Fruit fly (Drosophila melanogaster) whole organism, embryonic: Measurements from ENCODE around the gene jim.

Experiments used
- Bteb2 ChIP-seq: fragments of 200-800 bp; sonication (Bioruptor generic); optimal IDR thresholded peaks from 2 replicates; lab custom pipeline; 2016; ENCODE audit warnings: missing biosample characterization, missing genetic modification characterization
- CG1024 ChIP-seq: fragments of 200-800 bp; sonication (Bioruptor generic); IDR thresholded peaks from 2 replicates; pipeline ENCODE4 v1.3.6; 2022; ENCODE audit warnings: missing biosample characterization, missing genetic modification characterization
- CG10267 ChIP-seq: fragments of 200-800 bp; sonication (Bioruptor generic); optimal IDR thresholded peaks from 2 replicates; lab custom pipeline; 2018; ENCODE audit warnings: missing biosample characterization, mild to moderate bottlenecking, missing genetic modification characterization, moderate library complexity
- CG10366 ChIP-seq: fragments of 200-800 bp; sonication (Bioruptor generic); IDR thresholded peaks from 2 replicates; pipeline ENCODE4 v1.3.6; 2022; ENCODE audit warnings: missing biosample characterization, missing genetic modification characterization
- CG14441 ChIP-seq: fragments of 200-800 bp; sonication (Bioruptor generic); IDR thresholded peaks from 2 replicates; pipeline ENCODE4 v1.3.6; 2022; ENCODE audit warnings: missing biosample characterization, missing genetic modification characterization
- CG15011 ChIP-seq: fragments of 200-800 bp; sonication (Bioruptor generic); optimal IDR thresholded peaks from 3 replicates; lab custom pipeline; 2018; ENCODE audit warnings: missing biosample characterization, mild to moderate bottlenecking, missing genetic modification characterization
- CG15073 ChIP-seq: fragments of 200-800 bp; sonication (Bioruptor generic); optimal IDR thresholded peaks from 2 replicates; lab custom pipeline; 2016; ENCODE audit warnings: missing biosample characterization, missing genetic modification characterization
- CG15514 ChIP-seq: fragments of 200-800 bp; sonication (Bioruptor generic); optimal IDR thresholded peaks from 3 replicates; lab custom pipeline; 2017; ENCODE audit warnings: missing biosample characterization, missing genetic modification characterization, mild to moderate bottlenecking, moderate library complexity, missing genetic modification reagents
- CG1832 ChIP-seq: fragments of 200-800 bp; sonication (Bioruptor generic); optimal IDR thresholded peaks from 2 replicates; lab custom pipeline; 2017; ENCODE audit warnings: missing biosample characterization, mild to moderate bottlenecking, missing genetic modification characterization, inconsistent platforms
- CG32532 ChIP-seq: fragments of 200-800 bp; sonication (Bioruptor generic); IDR thresholded peaks from 2 replicates; pipeline ENCODE4 v1.3.6; 2022; ENCODE audit warnings: missing biosample characterization, missing genetic modification characterization
- CG3407 ChIP-seq: fragments of 200-800 bp; sonication (Bioruptor generic); optimal IDR thresholded peaks from 2 replicates; lab custom pipeline; 2018; ENCODE audit warnings: missing biosample characterization, mild to moderate bottlenecking, missing genetic modification characterization
- CG3726 ChIP-seq: fragments of 200-800 bp; sonication (Bioruptor generic); IDR thresholded peaks from 3 replicates; pipeline ENCODE4, ENCODE4 v1.3.6; 2022; ENCODE audit warnings: missing biosample characterization, missing genetic modification characterization
- CG3995 ChIP-seq: fragments of 200-800 bp; sonication (Bioruptor generic); optimal IDR thresholded peaks from 3 replicates; lab custom pipeline; 2016; ENCODE audit warnings: missing biosample characterization, missing genetic modification characterization
- CG4730 ChIP-seq: fragments of 200-800 bp; sonication (Bioruptor generic); IDR thresholded peaks from 2 replicates; pipeline ENCODE4 v1.3.6; 2022; ENCODE audit warnings: missing biosample characterization, missing genetic modification characterization
- CG5180 ChIP-seq: fragments of 200-800 bp; sonication (Bioruptor generic); optimal IDR thresholded peaks from 3 replicates; lab custom pipeline; 2017; ENCODE audit warnings: missing biosample characterization, missing genetic modification characterization, mild to moderate bottlenecking, moderate library complexity, missing genetic modification reagents
- CG6175 ChIP-seq: fragments of 200-800 bp; sonication (Bioruptor generic); IDR thresholded peaks from 3 replicates; pipeline ENCODE4 v1.3.6; 2022; ENCODE audit warnings: missing biosample characterization, missing genetic modification characterization
- CG6689 ChIP-seq: fragments of 200-800 bp; sonication (Bioruptor generic); IDR thresholded peaks from 2 replicates; pipeline ENCODE4 v1.3.6; 2022; ENCODE audit warnings: missing biosample characterization, missing genetic modification characterization
- CG6854 ChIP-seq: fragments of 200-800 bp; sonication (Bioruptor generic); optimal IDR thresholded peaks from 3 replicates; lab custom pipeline; 2017; ENCODE audit warnings: missing biosample characterization, mild to moderate bottlenecking, missing genetic modification characterization
- CG9609 ChIP-seq: fragments of 200-800 bp; sonication (Bioruptor generic); optimal IDR thresholded peaks from 3 replicates; lab custom pipeline; 2016; ENCODE audit warnings: missing biosample characterization, missing genetic modification characterization
- Doc3 ChIP-seq: fragments of 200-800 bp; sonication (Bioruptor generic); IDR thresholded peaks from 3 replicates; pipeline ENCODE4 v1.3.6; 2022; ENCODE audit warnings: missing biosample characterization, missing genetic modification characterization; ENCODE audit not compliant: partially characterized antibody
- Drgx ChIP-seq: fragments of 200-800 bp; sonication (Bioruptor generic); IDR thresholded peaks from 2 replicates; pipeline ENCODE4 v1.3.6; 2022; ENCODE audit warnings: missing biosample characterization, missing genetic modification characterization
- HLHmδ ChIP-seq: fragments of 200-800 bp; sonication (Bioruptor generic); optimal IDR thresholded peaks from 2 replicates; lab custom pipeline; 2018; ENCODE audit warnings: missing biosample characterization, mild to moderate bottlenecking, missing genetic modification characterization, moderate library complexity
- Hr39 ChIP-seq: fragments of >200 bp; optimal IDR thresholded peaks from 2 replicates; lab custom pipeline; 2017
- Myb ChIP-seq: fragments of 200-800 bp; sonication (Bioruptor generic); optimal IDR thresholded peaks from 2 replicates; lab custom pipeline; 2016; ENCODE audit warnings: missing biosample characterization, missing genetic modification characterization
- NC2β ChIP-seq: fragments of 200-800 bp; sonication (Bioruptor generic); optimal IDR thresholded peaks from 2 replicates; lab custom pipeline; 2016; ENCODE audit warnings: missing biosample characterization, missing genetic modification characterization
- Neu2 ChIP-seq: fragments of 200-800 bp; sonication (Bioruptor generic); optimal IDR thresholded peaks from 3 replicates; lab custom pipeline; 2016; ENCODE audit warnings: missing biosample characterization, missing genetic modification characterization, borderline replicate concordance
- Six4 ChIP-seq: fragments of 200-800 bp; sonication (Bioruptor generic); optimal IDR thresholded peaks from 2 replicates; lab custom pipeline; 2016; ENCODE audit warnings: missing biosample characterization, missing genetic modification characterization
- Sry-β ChIP-seq: fragments of 200-800 bp; sonication (Bioruptor generic); optimal IDR thresholded peaks from 2 replicates; lab custom pipeline; 2018; ENCODE audit warnings: missing biosample characterization, mild to moderate bottlenecking, missing genetic modification characterization, moderate library complexity
- TFAM ChIP-seq: fragments of 200-800 bp; sonication (Bioruptor generic); optimal IDR thresholded peaks from 2 replicates; lab custom pipeline; 2017; ENCODE audit warnings: missing biosample characterization, missing genetic modification characterization, inconsistent platforms
- Vsx1 ChIP-seq: fragments of 200-800 bp; sonication (Bioruptor generic); optimal IDR thresholded peaks from 2 replicates; lab custom pipeline; 2017; ENCODE audit warnings: missing biosample characterization, mild to moderate bottlenecking, missing genetic modification characterization, missing genetic modification reagents
- ac ChIP-seq: fragments of 200-800 bp; sonication (Bioruptor generic); optimal IDR thresholded peaks from 3 replicates; lab custom pipeline; 2017; ENCODE audit warnings: missing biosample characterization, mild to moderate bottlenecking, missing genetic modification characterization
- ase ChIP-seq: fragments of 200-800 bp; sonication (Bioruptor generic); IDR thresholded peaks from 3 replicates; pipeline ENCODE4 v1.3.6; 2022; ENCODE audit warnings: missing biosample characterization, missing genetic modification characterization
- btn ChIP-seq: fragments of 200-800 bp; sonication (Bioruptor generic); optimal IDR thresholded peaks from 2 replicates; lab custom pipeline; 2016; ENCODE audit warnings: missing biosample characterization, missing genetic modification characterization
- chm ChIP-seq: fragments of 200-800 bp; sonication (Bioruptor generic); IDR thresholded peaks from 2 replicates; pipeline ENCODE4 v1.3.6; 2022; ENCODE audit warnings: missing biosample characterization, missing genetic modification characterization
- emc ChIP-seq: fragments of 200-800 bp; sonication (Bioruptor generic); optimal IDR thresholded peaks from 2 replicates; lab custom pipeline; 2016; ENCODE audit warnings: missing biosample characterization, missing genetic modification characterization
- exex ChIP-seq: fragments of 200-800 bp; sonication (Bioruptor generic); optimal IDR thresholded peaks from 4 replicates; lab custom pipeline; 2018; ENCODE audit warnings: missing biosample characterization, mild to moderate bottlenecking, missing genetic modification characterization, moderate library complexity
- eyg ChIP-seq: fragments of 200-800 bp; sonication (Bioruptor generic); optimal IDR thresholded peaks from 3 replicates; lab custom pipeline; 2016; ENCODE audit warnings: missing biosample characterization, missing genetic modification characterization
- fd102C ChIP-seq: fragments of 200-800 bp; sonication (Bioruptor generic); optimal IDR thresholded peaks from 2 replicates; lab custom pipeline; 2018; ENCODE audit warnings: missing biosample characterization, mild to moderate bottlenecking, missing genetic modification characterization, moderate library complexity
- insv ChIP-seq, 2 experiments: fragments of 200-800 bp; sonication (Bioruptor generic); optimal IDR thresholded peaks; 3 replicates each; lab custom pipeline; 2016 to 2018; ENCODE audit warnings: missing biosample characterization in 2 of 2, missing genetic modification characterization in 2 of 2
- kah ChIP-seq: fragments of 200-800 bp; sonication (Bioruptor generic); optimal IDR thresholded peaks from 2 replicates; lab custom pipeline; 2018; ENCODE audit warnings: missing biosample characterization, mild to moderate bottlenecking, missing genetic modification characterization
- lov ChIP-seq, 2 experiments: fragments of 200-800 bp in 1 of 2; fragments of >200 bp in 1 of 2; sonication (Bioruptor generic) in 1 of 2; IDR thresholded peaks in 1 of 2; optimal IDR thresholded peaks in 1 of 2; 2 replicates in 1 of 2; 3 replicates in 1 of 2; pipeline versions ENCODE4 v1.3.6 to Lab custom; 2017 to 2022; ENCODE audit warnings: missing biosample characterization in 1 of 2, missing genetic modification characterization in 1 of 2
- maf-S ChIP-seq: fragments of 200-800 bp; sonication (Bioruptor generic); optimal IDR thresholded peaks from 2 replicates; lab custom pipeline; 2016; ENCODE audit warnings: missing biosample characterization, missing genetic modification characterization
- mam ChIP-seq: fragments of 200-800 bp; sonication (Bioruptor generic); optimal IDR thresholded peaks from 3 replicates; lab custom pipeline; 2016; ENCODE audit warnings: missing biosample characterization, missing genetic modification characterization
- psq ChIP-seq: fragments of 200-800 bp; sonication (Bioruptor generic); optimal IDR thresholded peaks from 2 replicates; lab custom pipeline; 2017; ENCODE audit warnings: missing biosample characterization, missing genetic modification characterization
- ranshi ChIP-seq: fragments of 200-800 bp; sonication (Bioruptor generic); IDR thresholded peaks from 2 replicates; pipeline ENCODE4 v1.3.6; 2022; ENCODE audit warnings: missing biosample characterization, missing genetic modification characterization
- sisA ChIP-seq: fragments of 200-800 bp; sonication (Bioruptor generic); IDR thresholded peaks from 2 replicates; pipeline ENCODE4 v1.3.6; 2022; ENCODE audit warnings: missing biosample characterization, missing genetic modification characterization
- stwl ChIP-seq: fragments of 200-800 bp; sonication (Bioruptor generic); optimal IDR thresholded peaks from 3 replicates; lab custom pipeline; 2018; ENCODE audit warnings: missing biosample characterization, mild to moderate bottlenecking, missing genetic modification characterization, moderate library complexity
- vfl ChIP-seq: fragments of 200-800 bp; sonication (Bioruptor generic); optimal IDR thresholded peaks from 2 replicates; lab custom pipeline; 2016; ENCODE audit warnings: missing biosample characterization, missing genetic modification characterization
- zen ChIP-seq: fragments of 200-800 bp; sonication (Bioruptor generic); optimal IDR thresholded peaks from 3 replicates; lab custom pipeline; 2018; ENCODE audit warnings: missing biosample characterization, mild to moderate bottlenecking, missing genetic modification characterization, moderate library complexity

Gene jim

dm6 chr3L:22741389-22742120, 93.4 kb downstream of the jim start, which contains the start of gene CG7369 (continued):
- no peak for TF ChIP-seq CG3726
- peak; percentile 68 for TF ChIP-seq ase
- TF ChIP-seq Doc3 (GFP tag; lab: Robert Waterston, UW) = peak; percentile 86
- peak; percentile 74 for TF ChIP-seq stwl (tag; lab: Kevin White, UChicago)
- TF ChIP-seq TFAM (GFP tag; lab: Kevin White, UChicago) = no peak
- TF ChIP-seq Myb (GFP tag; lab: Kevin White, UChicago) = peak; percentile 62
- TF ChIP-seq CG15073 (GFP tag; lab: Kevin White, UChicago) = no peak
- TF ChIP-seq btn (GFP tag; lab: Kevin White, UChicago) = no peak
- peak; percentile 58 for TF ChIP-seq Hr39 (lab: Kevin White, UChicago)
- TF ChIP-seq CG1024 (GFP tag; lab: Robert Waterston, UW) = no peak; the same call in 1 of the 2 replicates
- TF ChIP-seq zen (tag; lab: Kevin White, UChicago) = peak; percentile 80
- TF ChIP-seq mam (GFP tag; lab: Kevin White, UChicago) = peak; percentile 87
- TF ChIP-seq CG10267 = peak; percentile 100
- TF ChIP-seq Drgx (GFP tag; lab: Robert Waterston, UW) = peak; percentile 69
- TF ChIP-seq CG14441 (GFP tag; lab: Robert Waterston, UW) = peak; percentile 68
- no peak for TF ChIP-seq lov (optimal IDR thresholded peaks at IDR 0.05; lab: Kevin White, UChicago)
- TF ChIP-seq lov (GFP tag; IDR thresholded peaks at IDR 0.05; lab: Robert Waterston, UW) = no peak
- TF ChIP-seq ranshi (GFP tag; lab: Robert Waterston, UW) = peak; percentile 68; the same call in 1 of the 2 replicates
- no peak for TF ChIP-seq kah (GFP tag; lab: Kevin White, UChicago)
- TF ChIP-seq Vsx1 (GFP tag; lab: Kevin White, UChicago) = peak; percentile 66
- TF ChIP-seq CG5180 (GFP tag; lab: Kevin White, UChicago) = peak; percentile 17
- TF ChIP-seq CG4730 (GFP tag; lab: Robert Waterston, UW) = peak; percentile 68
- TF ChIP-seq CG10366 (GFP tag; lab: Robert Waterston, UW) = peak; percentile 75
- peak; percentile 91 for TF ChIP-seq CG15514 (GFP tag; lab: Kevin White, UChicago)
- peak in 1 of 2 experiments; percentile 68 for TF ChIP-seq insv (GFP tag; optimal IDR thresholded peaks at IDR 0.05; lab: Kevin White, UChicago)
- TF ChIP-seq CG9609 = peak; percentile 63
- peak; percentile 77 for TF ChIP-seq Six4
- TF ChIP-seq chm (GFP tag; lab: Robert Waterston, UW) = peak; percentile 84
- peak; percentile 56 for TF ChIP-seq psq (GFP tag; lab: Kevin White, UChicago)
- TF ChIP-seq CG1832 (GFP tag; lab: Kevin White, UChicago) = no peak
- peak; percentile 66 for TF ChIP-seq CG6689 (GFP tag; lab: Robert Waterston, UW)
- TF ChIP-seq CG15011 (GFP tag; lab: Kevin White, UChicago) = peak; percentile 80
- TF ChIP-seq CG32532 (GFP tag; lab: Robert Waterston, UW) = peak; percentile 83
- TF ChIP-seq NC2β (GFP tag; lab: Kevin White, UChicago) = peak; percentile 60
- peak; percentile 57 for TF ChIP-seq CG3407
- peak; percentile 14 for TF ChIP-seq emc
- TF ChIP-seq HLHmδ (GFP tag; lab: Kevin White, UChicago) = peak; percentile 41
- peak; percentile 73 for TF ChIP-seq Bteb2
- TF ChIP-seq vfl (GFP tag; lab: Kevin White, UChicago) = peak; percentile 84
- 0 out of 3 replicates have a peak, but pooled peaks have one; percentile 36 for TF ChIP-seq CG6175 (GFP tag; lab: Robert Waterston, UW)
- no peak for TF ChIP-seq ac (GFP tag; lab: Kevin White, UChicago)
- peak; percentile 24 for TF ChIP-seq CG6854
- TF ChIP-seq Neu2 (GFP tag; lab: Kevin White, UChicago) = no peak
- peak; percentile 79; the same call in 1 of the 2 replicates for TF ChIP-seq sisA (GFP tag; lab: Robert Waterston, UW)
- TF ChIP-seq CG3995 (GFP tag; lab: Kevin White, UChicago) = peak; percentile 74
- peak; percentile 4 for TF ChIP-seq maf-S (GFP tag; lab: Kevin White, UChicago)
- TF ChIP-seq exex = peak; percentile 29
- peak; percentile 36 for TF ChIP-seq eyg
- no peak for TF ChIP-seq fd102C (GFP tag; lab: Kevin White, UChicago)
- TF ChIP-seq Sry-β (GFP tag; lab: Kevin White, UChicago) = peak; percentile 81
